Fruit fly (Drosophila melanogaster) Kc167 (cell line): Measurements from ENCODE around the gene dpy.

ENCODE experiments used
- Myc ChIP-seq: fragments of >200 bp; optimal IDR thresholded peaks from 2 replicates; lab custom pipeline; 2017; ENCODE audit warnings: missing external identifiers
- Sin3A ChIP-seq: fragments of >200 bp; optimal IDR thresholded peaks from 2 replicates; lab custom pipeline; 2018; ENCODE audit warnings: missing external identifiers
- h ChIP-seq: fragments of >200 bp; optimal IDR thresholded peaks from 3 replicates; lab custom pipeline; 2018; ENCODE audit warnings: missing external identifiers
- insv ChIP-seq: fragments of >200 bp; optimal IDR thresholded peaks from 3 replicates; lab custom pipeline; 2018; ENCODE audit warnings: missing external identifiers
- psq ChIP-seq: fragments of >200 bp; optimal IDR thresholded peaks from 2 replicates; lab custom pipeline; 2017; ENCODE audit warnings: missing external identifiers
- ttk ChIP-seq: sonication (Bioruptor generic); optimal IDR thresholded peaks from 2 replicates; lab custom pipeline; 2017; ENCODE audit warnings: missing external identifiers

- TF ChIP-seq insv (no peak), Myc (lab: Kevin White, UChicago) (no peak), Sin3A (lab: Kevin White, UChicago) (no peak), h (no peak), ttk (lab: Kevin White, UChicago) (no peak), psq (lab: Kevin White, UChicago) (no peak)
Observed at dm6 chr2L:4578027-4578426, 36.1 kb downstream of the dpy start, which contains the start of gene HP6.
